Fruit fly (Drosophila melanogaster): ENCODE measurements around the gene Gal.
A peak's percentile ranks its signal among the peaks of the same experiment; 100 is the strongest.

Gene Gal

dm6 chr2L:5981433-5982333 lies 24.9 kb downstream of the Gal start, which contains the start of gene eIF4A (continued):
- TF ChIP-seq cad (GFP tag; optimal IDR thresholded peaks at IDR 0.05): no peak
- TF ChIP-seq sens-2 (GFP tag; IDR thresholded peaks at IDR 0.05): no peak
- TF ChIP-seq CkIIα-i1 (GFP tag; IDR thresholded peaks at IDR 0.05): no peak
- TF ChIP-seq Mes4 (GFP tag; optimal IDR thresholded peaks at IDR 0.05): peak; percentile 54
- no peak for TF ChIP-seq CG8089 (GFP tag; optimal IDR thresholded peaks at IDR 0.05)
- TF ChIP-seq CG3163 (GFP tag; optimal IDR thresholded peaks at IDR 0.05): no peak
- TF ChIP-seq CG2678 (tag; optimal IDR thresholded peaks at IDR 0.05): peak; percentile 15
- TF ChIP-seq CG30020 (tag; optimal IDR thresholded peaks at IDR 0.05): peak; percentile 66
- TF ChIP-seq Nf-YC (tag; optimal IDR thresholded peaks at IDR 0.05): no peak
- TF ChIP-seq CG2129 (GFP tag; IDR thresholded peaks at IDR 0.05; ENCODE audit: partially characterized antibody): no peak
- TF ChIP-seq p53 (GFP tag; optimal IDR thresholded peaks at IDR 0.05): no peak
- peak; percentile 65 for TF ChIP-seq nmo (GFP tag; optimal IDR thresholded peaks at IDR 0.05)
- peak; percentile 38 for TF ChIP-seq wek (GFP tag; optimal IDR thresholded peaks at IDR 0.05)
- no peak for TF ChIP-seq al (GFP tag; IDR thresholded peaks at IDR 0.05)
- no peak for TF ChIP-seq nerfin-2 (GFP tag; IDR thresholded peaks at IDR 0.05; ENCODE audit: partially characterized antibody)
- TF ChIP-seq stwl (tag; optimal IDR thresholded peaks at IDR 0.05): no peak
- no peak for TF ChIP-seq pho (GFP tag; optimal IDR thresholded peaks at IDR 0.05)
- TF ChIP-seq CG7271 (tag; optimal IDR thresholded peaks at IDR 0.05): peak; percentile 45
- TF ChIP-seq bigmax (GFP tag; optimal IDR thresholded peaks at IDR 0.05): peak; percentile 40
- peak; percentile 9 for TF ChIP-seq CG15601 (tag; optimal IDR thresholded peaks at IDR 0.05)
- TF ChIP-seq zen (tag; optimal IDR thresholded peaks at IDR 0.05): peak; percentile 40
- TF ChIP-seq CG13775 (GFP tag; optimal IDR thresholded peaks at IDR 0.05): peak; percentile 48
- peak; percentile 12 for TF ChIP-seq CG17829 (tag; optimal IDR thresholded peaks at IDR 0.05)
- TF ChIP-seq Dp (GFP tag; optimal IDR thresholded peaks at IDR 0.05): peak; percentile 50
- peak; percentile 15 for TF ChIP-seq CG9817 (tag; optimal IDR thresholded peaks at IDR 0.05)
- peak; percentile 4 for TF ChIP-seq ATbp (GFP tag; optimal IDR thresholded peaks at IDR 0.05)
- no peak for TF ChIP-seq CG42726 (GFP tag; IDR thresholded peaks at IDR 0.05; ENCODE audit: partially characterized antibody)
- TF ChIP-seq HmgD (GFP tag; optimal IDR thresholded peaks at IDR 0.05): peak; percentile 36
- peak; percentile 41 for TF ChIP-seq CG15514 (GFP tag; optimal IDR thresholded peaks at IDR 0.05)
- TF ChIP-seq CG7556 (GFP tag; optimal IDR thresholded peaks at IDR 0.05): no peak
- TF ChIP-seq Bdp1 (GFP tag; optimal IDR thresholded peaks at IDR 0.05): no peak
- TF ChIP-seq Dref (GFP tag; IDR thresholded peaks at IDR 0.05): no peak
- TF ChIP-seq bsh (GFP tag; optimal IDR thresholded peaks at IDR 0.05): peak in 1 of 2 experiments; percentile 22
- no peak for TF ChIP-seq CG11085 (GFP tag; IDR thresholded peaks at IDR 0.05)
- peak; percentile 36 for TF ChIP-seq CG12104 (GFP tag; optimal IDR thresholded peaks at IDR 0.05)
- no peak for TF ChIP-seq CG7745 (tag; optimal IDR thresholded peaks at IDR 0.05)
- TF ChIP-seq Sox102F (GFP tag; optimal IDR thresholded peaks at IDR 0.05): no peak
- TF ChIP-seq CG9609 (GFP tag; optimal IDR thresholded peaks at IDR 0.05): peak; percentile 18
- TF ChIP-seq Opbp (GFP tag; IDR thresholded peaks at IDR 0.05; ENCODE audit: partially characterized antibody): no peak
- TF ChIP-seq CG6791 (GFP tag; IDR thresholded peaks at IDR 0.05; ENCODE audit: partially characterized antibody): no peak
- no peak for TF ChIP-seq insv (GFP tag; optimal IDR thresholded peaks at IDR 0.05)
- TF ChIP-seq Antp (GFP tag; optimal IDR thresholded peaks at IDR 0.05): no peak
- TF ChIP-seq CG4424 (GFP tag; optimal IDR thresholded peaks at IDR 0.05): no peak
- TF ChIP-seq repo (GFP tag; optimal IDR thresholded peaks at IDR 0.05): peak; percentile 5
- TF ChIP-seq CG8359 (GFP tag; optimal IDR thresholded peaks at IDR 0.05; ENCODE audit: borderline replicate concordance): no peak
- no peak for TF ChIP-seq Oaz (GFP tag; IDR thresholded peaks at IDR 0.05)
- no peak for TF ChIP-seq knrl (GFP tag; IDR thresholded peaks at IDR 0.05; ENCODE audit: partially characterized antibody)
- peak; percentile 25 for TF ChIP-seq CG12391 (tag; optimal IDR thresholded peaks at IDR 0.05)

Data from whole organism, embryonic.